Worm (Caenorhabditis elegans) whole organism, L3 larva: Measurements from ENCODE around the gene srbc-9.
"Not testable (repeated sequence)": the region's sequence is repeated elsewhere in the genome, so short reads cannot be mapped to it uniquely, and the experiment has no call there.

ENCODE experiments used
- ZK546.5 ChIP-seq: sonication (generic microtip); optimal IDR thresholded peaks from 2 replicates; lab custom pipeline; 2017; ENCODE audit warnings: missing biosample characterization, missing genetic modification characterization
- ama-1 ChIP-seq: fragments of 150-350 bp; optimal IDR thresholded peaks from 2 replicates; lab custom pipeline; 2018
- ceh-16 ChIP-seq: sonication (generic microtip); optimal IDR thresholded peaks from 2 replicates; lab custom pipeline; 2017; ENCODE audit warnings: missing biosample characterization, missing genetic modification characterization
- ceh-82 ChIP-seq: fragments of 150-350 bp; optimal IDR thresholded peaks from 2 replicates; lab custom pipeline; 2014; ENCODE audit warnings: missing biosample characterization, missing genetic modification characterization
- ceh-9 ChIP-seq: sonication (generic microtip); optimal IDR thresholded peaks from 2 replicates; lab custom pipeline; 2018; ENCODE audit warnings: missing biosample characterization, missing genetic modification characterization
- egl-5 ChIP-seq: fragments of 150-350 bp; optimal IDR thresholded peaks from 2 replicates; lab custom pipeline; 2017; ENCODE audit warnings: missing biosample characterization, missing genetic modification reagents, missing genetic modification characterization, inconsistent platforms
- fkh-2 ChIP-seq: fragments of 150-350 bp; optimal IDR thresholded peaks from 2 replicates; lab custom pipeline; 2014; ENCODE audit warnings: missing biosample characterization, missing genetic modification reagents, missing genetic modification characterization
- hmg-11 ChIP-seq: sonication (generic microtip); optimal IDR thresholded peaks from 2 replicates; lab custom pipeline; 2016; ENCODE audit warnings: missing genetic modification characterization, missing compliant biosample characterization
- lin-39 ChIP-seq: fragments of 150-350 bp; optimal IDR thresholded peaks from 2 replicates; lab custom pipeline; 2018; ENCODE audit warnings: missing biosample characterization, missing genetic modification reagents, missing genetic modification characterization
- mml-1 ChIP-seq: fragments of 150-350 bp; sonication (generic microtip); optimal IDR thresholded peaks from 3 replicates; lab custom pipeline; 2014; ENCODE audit warnings: missing biosample characterization, missing genetic modification characterization
- nhr-25 ChIP-seq: sonication (generic microtip); optimal IDR thresholded peaks from 2 replicates; lab custom pipeline; 2017; ENCODE audit warnings: missing biosample characterization, missing genetic modification characterization
- nhr-28 ChIP-seq: fragments of 150-350 bp; optimal IDR thresholded peaks from 2 replicates; lab custom pipeline; 2014; ENCODE audit warnings: missing biosample characterization, missing genetic modification characterization
- nhr-76 ChIP-seq: fragments of 150-350 bp; sonication (generic microtip); optimal IDR thresholded peaks from 5 replicates; lab custom pipeline; 2014; ENCODE audit warnings: missing biosample characterization, missing genetic modification characterization
- pqm-1 ChIP-seq: fragments of 150-350 bp; optimal IDR thresholded peaks from 2 replicates; lab custom pipeline; 2017; ENCODE audit warnings: missing biosample characterization, missing genetic modification characterization, inconsistent platforms
- sea-2 ChIP-seq: fragments of 150-350 bp; sonication (generic microtip); optimal IDR thresholded peaks from 4 replicates; lab custom pipeline; 2014; ENCODE audit warnings: missing biosample characterization, missing genetic modification reagents, missing genetic modification characterization
- skn-1 ChIP-seq: fragments of 150-350 bp; optimal IDR thresholded peaks from 2 replicates; lab custom pipeline; 2014; ENCODE audit warnings: missing biosample characterization, missing genetic modification characterization
- snpc-4 ChIP-seq: fragments of 150-350 bp; optimal IDR thresholded peaks from 2 replicates; lab custom pipeline; 2014; ENCODE audit warnings: missing biosample characterization, missing genetic modification characterization

Gene srbc-9

DNA sequence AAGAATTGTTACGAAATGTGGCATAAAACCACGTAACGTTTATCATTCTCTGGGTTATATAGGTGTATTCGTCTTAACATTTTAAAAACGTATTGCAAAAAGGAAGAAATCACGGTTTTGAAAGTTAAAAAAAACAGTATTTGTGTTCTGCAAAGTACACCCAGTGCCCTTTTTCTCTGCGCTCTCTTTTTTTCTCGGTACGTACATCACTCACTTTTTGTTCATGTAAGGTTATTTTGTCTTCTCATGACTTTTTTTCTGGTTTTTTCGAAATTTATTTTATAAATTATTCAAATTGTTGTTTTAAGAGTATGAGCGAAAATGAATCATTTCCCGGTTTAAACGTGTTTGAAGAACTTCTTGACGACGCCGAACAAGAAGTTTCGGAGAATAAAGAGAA, 43.3 kb downstream of the srbc-9 start, which contains the start of gene F25E5.5:
TSS of gene F25E5.5 (plus strand) at position 301 of the 400 bp plus-strand sequence.
- no peak for TF ChIP-seq ama-1 (lab: Kevin White, UChicago)
- TF ChIP-seq fkh-2, result no peak
- no peak for TF ChIP-seq sea-2 (GFP tag; lab: Kevin White, UChicago)
- no peak for TF ChIP-seq skn-1 (tag; lab: Kevin White, UChicago)
- TF ChIP-seq nhr-76 (tag; lab: Kevin White, UChicago), result no peak
- no peak for TF ChIP-seq egl-5 (tag; lab: Kevin White, UChicago)
- TF ChIP-seq ceh-82 (tag; lab: Kevin White, UChicago), result no peak
- no peak for TF ChIP-seq lin-39
- no peak for TF ChIP-seq ceh-16 (tag; lab: Kevin White, UChicago)
- TF ChIP-seq ceh-9 (tag; lab: Kevin White, UChicago), result no peak
- TF ChIP-seq mml-1 (tag; lab: Kevin White, UChicago), result no peak

- not testable (repeated sequence) for TF ChIP-seq ceh-16, pqm-1, ceh-82 (tag; lab: Kevin White, UChicago)
Measured at ce11 chrV:7444331-7444730, 45.9 kb downstream of the srbc-9 start, which contains the start of gene nhr-141. Gene nhr-141, plus strand, starts transcription at chrV:7444661.

- TF ChIP-seq hmg-11 (tag; lab: Kevin White, UChicago) (no peak), snpc-4 (tag; lab: Kevin White, UChicago) (no peak), ZK546.5 (tag; lab: Kevin White, UChicago) (no peak), mml-1 (tag; lab: Kevin White, UChicago) (no peak), sea-2 (GFP tag; lab: Kevin White, UChicago) (no peak), nhr-25 (tag; lab: Kevin White, UChicago) (no peak), nhr-28 (tag; lab: Kevin White, UChicago) (no peak), nhr-76 (tag; lab: Kevin White, UChicago) (no peak)
Measured at ce11 chrV:7439807-7440206, 50.4 kb downstream of the srbc-9 start, which contains the start of gene try-13. Gene try-13, plus strand, starts transcription at chrV:7440107.
